Fruit fly (Drosophila melanogaster) Kc167 (cell line): ENCODE measurements around the gene Wdr92.

Source experiments
- Myc ChIP-seq: fragments of >200 bp; optimal IDR thresholded peaks from 2 replicates; lab custom pipeline; 2017; ENCODE audit warnings: missing external identifiers
- Sin3A ChIP-seq: fragments of >200 bp; optimal IDR thresholded peaks from 2 replicates; lab custom pipeline; 2018; ENCODE audit warnings: missing external identifiers
- h ChIP-seq: fragments of >200 bp; optimal IDR thresholded peaks from 3 replicates; lab custom pipeline; 2018; ENCODE audit warnings: missing external identifiers
- insv ChIP-seq: fragments of >200 bp; optimal IDR thresholded peaks from 3 replicates; lab custom pipeline; 2018; ENCODE audit warnings: missing external identifiers
- psq ChIP-seq: fragments of >200 bp; optimal IDR thresholded peaks from 2 replicates; lab custom pipeline; 2017; ENCODE audit warnings: missing external identifiers
- ttk ChIP-seq: sonication (Bioruptor generic); optimal IDR thresholded peaks from 2 replicates; lab custom pipeline; 2017; ENCODE audit warnings: missing external identifiers

DNA sequence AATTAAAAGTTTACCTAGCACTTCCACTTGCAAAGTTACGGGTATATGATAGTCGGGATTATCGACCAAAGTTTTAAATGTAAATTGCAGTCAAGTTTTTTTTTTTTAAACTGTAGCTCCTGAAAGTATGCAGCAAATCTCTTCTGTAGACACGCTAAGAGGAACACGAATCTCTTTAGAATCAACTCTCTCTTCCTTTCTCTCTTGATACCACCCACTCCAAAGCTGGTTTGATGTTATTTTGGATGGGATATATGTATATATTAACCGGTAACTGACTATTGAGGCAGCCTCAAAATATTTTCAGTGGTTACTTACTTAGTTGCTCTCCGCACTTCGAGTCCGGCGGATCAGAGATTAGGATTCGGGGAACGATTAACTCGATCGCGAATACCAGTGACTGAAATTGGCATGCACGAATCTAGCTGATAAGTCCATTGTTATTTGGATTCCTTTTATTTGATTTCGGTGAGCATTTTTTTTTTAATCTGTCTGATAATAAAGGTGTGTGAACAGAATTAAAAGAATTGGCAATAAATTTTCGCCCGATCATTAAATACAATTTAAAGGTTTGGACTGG lies 29.1 kb upstream of the Wdr92 start, which contains the start of gene CG7408:
- TF ChIP-seq psq (lab: Kevin White, UChicago) (no peak), insv (lab: Kevin White, UChicago) (no peak), ttk (no peak), Myc (no peak), h (lab: Kevin White, UChicago) (no peak), Sin3A (lab: Kevin White, UChicago) (no peak)
